Fruit fly (Drosophila melanogaster): ENCODE results near the gene CG4653.

The CG4653 gene

dm6 chrX:16718169-16718723 lies 14.4 kb downstream of the CG4653 start:
- no peak for TF ChIP-seq noc (tag; optimal IDR thresholded peaks at IDR 0.05)

- no peak for TF ChIP-seq noc (tag; optimal IDR thresholded peaks at IDR 0.05)
Observed at dm6 chrX:16721168-16721567, 17.3 kb downstream of the CG4653 start, which contains the start of the genes CG32572 and CG34325. Gene CG32572 (plus strand): TSS chrX:16721183. Gene CG34325 (minus strand): TSS chrX:16721411.

- peak; percentile 88 for TF ChIP-seq noc (tag; optimal IDR thresholded peaks at IDR 0.05)
Observed at dm6 chrX:16723203-16724173, 19.6 kb downstream of the CG4653 start.

- no peak for TF ChIP-seq noc (tag; optimal IDR thresholded peaks at IDR 0.05)
Observed at dm6 chrX:16724544-16724943, 20.7 kb downstream of the CG4653 start.

- no peak for TF ChIP-seq noc (tag; optimal IDR thresholded peaks at IDR 0.05)
Observed at dm6 chrX:16730791-16731190, 26.9 kb downstream of the CG4653 start, which contains the start of gene TwdlX. Gene TwdlX (plus strand): TSS chrX:16731091.

- TF ChIP-seq noc (tag; optimal IDR thresholded peaks at IDR 0.05), result no peak
Observed at dm6 chrX:16733244-16733643, 29.4 kb downstream of the CG4653 start.

dm6 chrX:16734647-16735046 lies 30.8 kb downstream of the CG4653 start, which contains the start of gene TwdlY:
Gene TwdlY (plus strand): TSS chrX:16734947.
- TF ChIP-seq noc (tag; optimal IDR thresholded peaks at IDR 0.05), result no peak

dm6 chrX:16736180-16736579 lies 32.3 kb downstream of the CG4653 start:
- TF ChIP-seq noc (tag; optimal IDR thresholded peaks at IDR 0.05), result no peak

dm6 chrX:16737878-16738277 lies 34.0 kb downstream of the CG4653 start, which contains the start of gene TwdlZ:
Gene TwdlZ (plus strand): TSS chrX:16738178.
- no peak for TF ChIP-seq noc (tag; optimal IDR thresholded peaks at IDR 0.05)

dm6 chrX:16740606-16741005 lies 36.7 kb downstream of the CG4653 start, which contains the start of gene CG32568:
Gene CG32568 (plus strand): TSS chrX:16740906.
- TF ChIP-seq noc (tag; optimal IDR thresholded peaks at IDR 0.05), result no peak

dm6 chrX:16742547-16742946 lies 38.7 kb downstream of the CG4653 start, which contains the start of gene Twdlalpha:
Gene Twdlalpha (plus strand): TSS chrX:16742847.
- TF ChIP-seq noc (tag; optimal IDR thresholded peaks at IDR 0.05), result no peak

dm6 chrX:16744345-16744744 lies 40.5 kb downstream of the CG4653 start:
- no peak for TF ChIP-seq noc (tag; optimal IDR thresholded peaks at IDR 0.05)

- no peak for TF ChIP-seq noc (tag; optimal IDR thresholded peaks at IDR 0.05)
Observed at dm6 chrX:16745942-16746341, 42.1 kb downstream of the CG4653 start.

dm6 chrX:16746824-16747223 lies 42.9 kb downstream of the CG4653 start:
- no peak for TF ChIP-seq noc (tag; optimal IDR thresholded peaks at IDR 0.05)

dm6 chrX:16747467-16747866 lies 43.6 kb downstream of the CG4653 start:
- TF ChIP-seq noc (tag; optimal IDR thresholded peaks at IDR 0.05), result peak; percentile 85

dm6 chrX:16749324-16749723 lies 45.4 kb downstream of the CG4653 start:
- TF ChIP-seq noc (tag; optimal IDR thresholded peaks at IDR 0.05), result peak; percentile 68

Measured in whole organism, larva.